Fruit fly (Drosophila melanogaster) whole organism: Measurements from ENCODE around the gene CG8135.

ENCODE experiments used
- CG8478 ChIP-seq: fragments of >200 bp; optimal IDR thresholded peaks from 2 replicates; lab custom pipeline; 2018; ENCODE audit warnings: inconsistent platforms
- Dll ChIP-seq: fragments of >200 bp; optimal IDR thresholded peaks from 2 replicates; lab custom pipeline; 2017
- EcR ChIP-seq, 2 experiments: fragments of >200 bp; optimal IDR thresholded peaks; 2 replicates each; lab custom pipeline; 2017; ENCODE audit warnings: missing biosample characterization in 2 of 2, missing genetic modification characterization in 2 of 2, missing genetic modification reagents in 2 of 2
- pan ChIP-seq: fragments of >200 bp; optimal IDR thresholded peaks from 2 replicates; lab custom pipeline; 2017
- psq ChIP-seq: fragments of >200 bp; optimal IDR thresholded peaks from 2 replicates; lab custom pipeline; 2017
- usp ChIP-seq: fragments of >200 bp; optimal IDR thresholded peaks from 2 replicates; lab custom pipeline; 2017; ENCODE audit warnings: missing biosample characterization, missing genetic modification characterization, mixed read lengths

- TF ChIP-seq usp (GFP tag; lab: Kevin White, UChicago) (no peak), Dll (lab: Kevin White, UChicago) (no peak), psq (lab: Kevin White, UChicago) (no peak), pan (lab: Kevin White, UChicago) (no peak), EcR (GFP tag; optimal IDR thresholded peaks at IDR 0.05; lab: Kevin White, UChicago) (no peak), CG8478 (lab: Kevin White, UChicago) (no peak)
These were observed 3.9 kb downstream of the CG8135 start, which contains the start of gene CG44261 for dm6 chr3R:9408069-9408468.
